Worm (Caenorhabditis elegans): ENCODE measurements around the gene arrd-6.
A peak's percentile ranks its signal among the peaks of the same experiment; 100 is the strongest.

Gene arrd-6

DNA sequence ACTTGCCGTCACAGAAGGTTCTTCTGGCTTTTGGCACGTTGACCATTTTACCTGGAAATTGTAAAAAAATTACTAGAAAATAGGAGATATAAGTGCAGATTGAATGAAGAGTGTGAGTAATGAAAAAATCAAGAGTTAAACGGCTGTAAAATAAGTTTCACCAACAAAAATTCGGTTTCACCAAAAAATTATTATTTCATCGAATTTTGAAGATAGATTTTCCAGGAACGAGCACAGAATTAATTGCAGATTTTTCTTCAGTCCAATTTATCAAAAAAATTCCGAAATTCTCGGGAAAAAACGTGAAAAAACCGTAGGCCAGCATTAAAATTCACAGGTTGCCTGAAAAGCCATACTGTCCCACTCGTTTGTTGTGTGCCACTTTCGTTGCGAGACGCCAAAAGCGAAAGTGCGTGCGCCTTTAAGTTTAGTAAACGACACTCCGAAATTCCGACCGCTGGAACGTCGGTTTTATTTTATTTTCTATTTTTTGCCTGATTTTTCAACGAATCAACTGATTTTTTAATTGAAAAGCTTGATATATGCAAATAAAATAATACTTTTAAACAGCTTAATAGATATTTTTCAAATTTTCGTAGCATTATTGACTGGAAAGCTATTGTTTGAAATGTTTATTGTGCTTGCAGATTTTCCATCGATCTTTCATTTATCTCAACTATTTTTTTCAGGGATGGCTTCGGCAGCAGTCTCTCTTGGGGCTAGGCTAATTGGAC is 45.2 kb upstream of the arrd-6 start, which contains the start of the genes rpl-36.A and nuo-1 (continued):
- TF ChIP-seq dmd-9 (GFP tag; IDR thresholded peaks at IDR 0.05) (no peak), mdt-29 (GFP tag; IDR thresholded peaks at IDR 0.05) (no peak), nhr-11 (tag; optimal IDR thresholded peaks at IDR 0.05) (peak; percentile 67), fkh-10 (GFP tag; optimal IDR thresholded peaks at IDR 0.05) (peak; percentile 1), mdl-1 (tag; optimal IDR thresholded peaks at IDR 0.05) (peak in 1 of 2 experiments; percentile 27), F49E8.2 (tag; optimal IDR thresholded peaks at IDR 0.05; ENCODE audit: borderline replicate concordance) (no peak), ZK337.2 (GFP tag; IDR thresholded peaks at IDR 0.05) (no peak), daf-12 (tag; optimal IDR thresholded peaks at IDR 0.05) (no peak), spr-1 (tag; optimal IDR thresholded peaks at IDR 0.05) (peak; percentile 20), snpc-1.2 (GFP tag; IDR thresholded peaks at IDR 0.05) (no peak), ceh-82 (tag; optimal IDR thresholded peaks at IDR 0.05) (no peak), hmg-1.1 (GFP tag; IDR thresholded peaks at IDR 0.05) (peak; percentile 72), arid-1 (GFP tag; conservative IDR thresholded peaks at IDR 0.05) (no peak), nhr-6 (tag; optimal IDR thresholded peaks at IDR 0.05) (peak; percentile 81), egl-43 (GFP tag; IDR thresholded peaks at IDR 0.05) (no peak), lin-15B (tag; optimal IDR thresholded peaks at IDR 0.05) (no peak), nhr-25 (tag; optimal IDR thresholded peaks at IDR 0.05; ENCODE audit: borderline replicate concordance, insufficient read depth) (peak; percentile 9), madf-9 (GFP tag; conservative IDR thresholded peaks at IDR 0.05) (no peak), vab-7 (GFP tag; IDR thresholded peaks at IDR 0.05) (no peak), ztf-7 (tag; optimal IDR thresholded peaks at IDR 0.05) (no peak), aly-2 (tag; optimal IDR thresholded peaks at IDR 0.05) (no peak), zfp-2 (tag; optimal IDR thresholded peaks at IDR 0.05) (no peak), hlh-30 (tag; optimal IDR thresholded peaks at IDR 0.05; ENCODE audit: insufficient read depth) (peak; percentile 76), mes-2 (tag; optimal IDR thresholded peaks at IDR 0.05; ENCODE audit: poor library complexity, severe bottlenecking) (peak; percentile 86), jun-1 (tag; optimal IDR thresholded peaks at IDR 0.05) (no peak), lin-1 (GFP tag; IDR thresholded peaks at IDR 0.05) (no peak), cey-2 (tag; optimal IDR thresholded peaks at IDR 0.05; ENCODE audit: borderline replicate concordance, insufficient read depth) (no peak), skn-1 (tag; optimal IDR thresholded peaks at IDR 0.05) (no peak), nhr-41 (GFP tag; IDR thresholded peaks at IDR 0.05) (no peak), T26A8.4 (GFP tag; IDR thresholded peaks at IDR 0.05) (no peak), spr-3 (GFP tag; optimal IDR thresholded peaks at IDR 0.05) (no peak), tra-1 (GFP tag; IDR thresholded peaks at IDR 0.05) (no peak), lir-3 (tag; optimal IDR thresholded peaks at IDR 0.05) (no peak), nhr-237 (tag; optimal IDR thresholded peaks at IDR 0.05) (no peak), daf-16 (GFP tag; optimal IDR thresholded peaks at IDR 0.05) (no peak), daf-16 (tag; optimal IDR thresholded peaks at IDR 0.05) (peak; percentile 41), R02D3.7 (tag; optimal IDR thresholded peaks at IDR 0.05) (no peak), fos-1 (tag; optimal IDR thresholded peaks at IDR 0.05) (no peak), nhr-10 (tag; optimal IDR thresholded peaks at IDR 0.05) (no peak), mep-1 (tag; optimal IDR thresholded peaks at IDR 0.05) (peak; percentile 85), mxl-3 (GFP tag; optimal IDR thresholded peaks at IDR 0.05) (peak; percentile 36), daf-19 (GFP tag; conservative IDR thresholded peaks at IDR 0.05) (no peak), unc-62 (GFP tag; optimal IDR thresholded peaks at IDR 0.05 in 1 of 2) (peak in 1 of 2 experiments; percentile 50), unc-62 (tag; optimal IDR thresholded peaks at IDR 0.05) (no peak), daf-8 (GFP tag; IDR thresholded peaks at IDR 0.05) (no peak), egl-27 (tag; optimal IDR thresholded peaks at IDR 0.05) (no peak), rbr-2 (tag; optimal IDR thresholded peaks at IDR 0.05) (peak; percentile 57), nhr-102 (tag; optimal IDR thresholded peaks at IDR 0.05) (peak; percentile 22), hlh-11 (tag; optimal IDR thresholded peaks at IDR 0.05) (peak; percentile 80), ceh-20 (GFP tag; IDR thresholded peaks at IDR 0.05) (peak; percentile 43; the same call in 1 of the 2 replicates), ztf-11 (tag; optimal IDR thresholded peaks at IDR 0.05) (no peak)
